Worm (Caenorhabditis elegans): Measurements from ENCODE around the gene T26H5.4.

ce11 chrV:15423601-15424000, 24.9 kb downstream of the T26H5.4 start, which contains the start of gene fbxa-104:
- TF ChIP-seq unc-130 (GFP tag; optimal IDR thresholded peaks at IDR 0.05) (no peak), tbp1 (GFP tag; optimal IDR thresholded peaks at IDR 0.05) (no peak), bed-1 (GFP tag; IDR thresholded peaks at IDR 0.05) (no peak), rpc-1 (optimal IDR thresholded peaks at IDR 0.05) (no peak), rpc-1 (tag; optimal IDR thresholded peaks at IDR 0.05) (no peak), ceh-58 (GFP tag; IDR thresholded peaks at IDR 0.05) (no peak), him-1 (tag; optimal IDR thresholded peaks at IDR 0.05) (no peak), lin-35 (GFP tag; optimal IDR thresholded peaks at IDR 0.05) (no peak), B0035.1 (tag; optimal IDR thresholded peaks at IDR 0.05) (no peak), egrh-3 (GFP tag; IDR thresholded peaks at IDR 0.05) (no peak), lir-1 (GFP tag; conservative IDR thresholded peaks at IDR 0.05) (no peak), zfh-2 (GFP tag; conservative IDR thresholded peaks at IDR 0.05) (no peak), snpc-3.4 (tag; optimal IDR thresholded peaks at IDR 0.05) (no peak)
